Comparison of ENCODE assay signal across 1 fruit fly cellular context in genomic region chr2L:14630988-14631723, dm6.
TF ChIP-seq lines count a peak whose summit lies in the region.

No protein-coding gene starts in this region.

TF ChIP-seq in whole organism, embryonic, 481 proteins besides CTCF, POLR2A, EP300 and RAD21 (continued from another document):
- no peak for TF ChIP-seq CG34422 (GFP tag; IDR thresholded peaks at IDR 0.05; lab: Robert Waterston, UW)
- TF ChIP-seq CG9876 (GFP tag; optimal IDR thresholded peaks at IDR 0.05; lab: Kevin White, UChicago): no peak
- TF ChIP-seq lmd (GFP tag; IDR thresholded peaks at IDR 0.05; lab: Robert Waterston, UW): 0 out of 2 replicates have a peak, but pooled peaks have one; percentile 25
- no peak for TF ChIP-seq CG7556 (GFP tag; optimal IDR thresholded peaks at IDR 0.05; lab: Kevin White, UChicago)
- no peak for TF ChIP-seq pho (GFP tag; optimal IDR thresholded peaks at IDR 0.05; lab: Kevin White, UChicago)
- no peak for TF ChIP-seq CG3847 (GFP tag; IDR thresholded peaks at IDR 0.05; lab: Robert Waterston, UW)
- 0 out of 3 replicates have a peak, but pooled peaks have one; percentile 11 for TF ChIP-seq ase (GFP tag; IDR thresholded peaks at IDR 0.05; lab: Robert Waterston, UW)
- TF ChIP-seq CG8290 (GFP tag; optimal IDR thresholded peaks at IDR 0.05; lab: Kevin White, UChicago): no peak
- TF ChIP-seq CG8290 (tag; optimal IDR thresholded peaks at IDR 0.05; lab: Kevin White, UChicago): no peak
- TF ChIP-seq CG17829 (tag; optimal IDR thresholded peaks at IDR 0.05; lab: Kevin White, UChicago): peak; percentile 12
- TF ChIP-seq CG2199 (GFP tag; IDR thresholded peaks at IDR 0.05; lab: Robert Waterston, UW): no peak
- peak; percentile 1 for TF ChIP-seq CG18262 (tag; optimal IDR thresholded peaks at IDR 0.05; lab: Kevin White, UChicago)
- peak; percentile 42; the same call in 1 of the 2 replicates for TF ChIP-seq Ptx1 (GFP tag; IDR thresholded peaks at IDR 0.05; lab: Robert Waterston, UW)
- peak; percentile 26 for TF ChIP-seq CG2712 (tag; optimal IDR thresholded peaks at IDR 0.05; lab: Kevin White, UChicago)
- TF ChIP-seq aop (GFP tag; IDR thresholded peaks at IDR 0.05; lab: Robert Waterston, UW): no peak
- TF ChIP-seq bsh (GFP tag; optimal IDR thresholded peaks at IDR 0.05; lab: Kevin White, UChicago): peak; percentile 19 to 34
- TF ChIP-seq ewg (GFP tag; optimal IDR thresholded peaks at IDR 0.05; lab: Kevin White, UChicago): peak; percentile 12
- TF ChIP-seq CG10979 (tag; optimal IDR thresholded peaks at IDR 0.05; lab: Kevin White, UChicago): peak; percentile 26
- TF ChIP-seq usp (GFP tag; optimal IDR thresholded peaks at IDR 0.05; lab: Kevin White, UChicago): no peak
- no peak for TF ChIP-seq ham (GFP tag; IDR thresholded peaks at IDR 0.05; lab: Robert Waterston, UW)
- TF ChIP-seq zfh2 (GFP tag; optimal IDR thresholded peaks at IDR 0.05; lab: Kevin White, UChicago): no peak
- no peak for TF ChIP-seq ro (GFP tag; IDR thresholded peaks at IDR 0.05; lab: Robert Waterston, UW)
- peak; percentile 36 for TF ChIP-seq CG17359 (tag; optimal IDR thresholded peaks at IDR 0.05; lab: Kevin White, UChicago)
- TF ChIP-seq CG10274 (GFP tag; optimal IDR thresholded peaks at IDR 0.05; lab: Kevin White, UChicago): no peak
- no peak for TF ChIP-seq CG15514 (GFP tag; optimal IDR thresholded peaks at IDR 0.05; lab: Kevin White, UChicago)
- peak; percentile 34 for TF ChIP-seq phol (tag; optimal IDR thresholded peaks at IDR 0.05; lab: Kevin White, UChicago)
- no peak for TF ChIP-seq CG1233 (GFP tag; optimal IDR thresholded peaks at IDR 0.05; lab: Kevin White, UChicago)
- TF ChIP-seq CG6689 (GFP tag; IDR thresholded peaks at IDR 0.05; lab: Robert Waterston, UW): peak; percentile 42; the same call in 1 of the 2 replicates
- peak; percentile 26 for TF ChIP-seq CG7271 (tag; optimal IDR thresholded peaks at IDR 0.05; lab: Kevin White, UChicago)
- no peak for TF ChIP-seq pb (GFP tag; optimal IDR thresholded peaks at IDR 0.05; lab: Kevin White, UChicago)
- TF ChIP-seq eve (GFP tag; optimal IDR thresholded peaks at IDR 0.05; lab: Kevin White, UChicago): peak in 1 of 2 experiments; percentile 75
- no peak for TF ChIP-seq CG32772 (GFP tag; IDR thresholded peaks at IDR 0.05; lab: Robert Waterston, UW)
- peak; percentile 43 for TF ChIP-seq CG11504 (tag; optimal IDR thresholded peaks at IDR 0.05; lab: Kevin White, UChicago)
- TF ChIP-seq Antp (GFP tag; optimal IDR thresholded peaks at IDR 0.05; lab: Kevin White, UChicago): peak; percentile 2
- peak; percentile 84 for TF ChIP-seq CG8281 (tag; optimal IDR thresholded peaks at IDR 0.05; lab: Kevin White, UChicago)
- TF ChIP-seq tin (GFP tag; optimal IDR thresholded peaks at IDR 0.05; lab: Kevin White, UChicago): peak; percentile 5
- TF ChIP-seq ken (GFP tag; IDR thresholded peaks at IDR 0.05; lab: Robert Waterston, UW): 0 out of 3 replicates have a peak, but pooled peaks have one; percentile 35
- peak; percentile 21 for TF ChIP-seq Xbp1 (GFP tag; optimal IDR thresholded peaks at IDR 0.05; lab: Kevin White, UChicago)
- no peak for TF ChIP-seq CG10431 (GFP tag; optimal IDR thresholded peaks at IDR 0.05; lab: Kevin White, UChicago)
- no peak for TF ChIP-seq crp (GFP tag; optimal IDR thresholded peaks at IDR 0.05; lab: Kevin White, UChicago)
- peak; percentile 29; the same call in 1 of the 3 replicates for TF ChIP-seq tgo (GFP tag; IDR thresholded peaks at IDR 0.05; lab: Robert Waterston, UW)
- TF ChIP-seq CG30431 (GFP tag; optimal IDR thresholded peaks at IDR 0.05; lab: Kevin White, UChicago): no peak
- no peak for TF ChIP-seq caup (GFP tag; optimal IDR thresholded peaks at IDR 0.05; lab: Kevin White, UChicago; ENCODE audit: severe bottlenecking)
